Worm (Caenorhabditis elegans): ENCODE data around the gene dnj-20.

DNA sequence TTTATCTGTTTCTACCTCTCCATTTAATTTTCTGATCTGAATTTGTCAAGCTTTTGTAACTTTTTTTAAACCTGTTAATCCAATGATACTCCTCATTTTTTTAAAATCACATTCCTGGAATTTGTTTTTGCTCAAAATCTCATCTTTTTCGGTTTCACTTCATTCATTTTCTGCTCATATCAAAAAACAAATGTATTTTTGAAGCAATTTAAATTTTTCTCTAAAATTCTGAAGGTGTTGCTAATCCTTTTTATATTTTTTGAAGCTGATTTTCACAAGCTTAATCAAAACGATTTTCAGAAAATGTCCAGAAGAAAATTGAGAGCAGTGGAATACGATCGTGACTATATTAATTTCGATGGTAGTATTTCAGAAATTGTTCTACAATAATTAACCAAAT is 29.1 kb downstream of the dnj-20 start, which contains the start of gene E02H1.5:
- TF ChIP-seq flt-1 (GFP tag; IDR thresholded peaks at IDR 0.05) (no peak), ref-1 (GFP tag; conservative IDR thresholded peaks at IDR 0.05) (no peak), tab-1 (GFP tag; IDR thresholded peaks at IDR 0.05) (no peak)

All from whole organism, midembryonic.